Fruit fly (Drosophila melanogaster) whole organism, embryonic: ENCODE results near the gene CG11596.

Source experiments
- CG1024 ChIP-seq: fragments of 200-800 bp; sonication (Bioruptor generic); IDR thresholded peaks from 2 replicates; pipeline ENCODE4 v1.3.6; 2022; ENCODE audit warnings: missing biosample characterization, missing genetic modification characterization
- CG10267 ChIP-seq: fragments of 200-800 bp; sonication (Bioruptor generic); optimal IDR thresholded peaks from 2 replicates; lab custom pipeline; 2018; ENCODE audit warnings: missing biosample characterization, mild to moderate bottlenecking, missing genetic modification characterization, moderate library complexity
- CG10274 ChIP-seq: fragments of 200-800 bp; sonication (Bioruptor generic); optimal IDR thresholded peaks from 3 replicates; lab custom pipeline; 2017; ENCODE audit warnings: missing biosample characterization, mild to moderate bottlenecking, missing genetic modification characterization
- CG10654 ChIP-seq: fragments of 200-800 bp; sonication (Bioruptor generic); optimal IDR thresholded peaks from 2 replicates; lab custom pipeline; 2016; ENCODE audit warnings: missing biosample characterization, missing genetic modification characterization
- CG10959 ChIP-seq: fragments of 200-800 bp; sonication (Bioruptor generic); IDR thresholded peaks from 2 replicates; pipeline ENCODE4 v1.3.6; 2022; ENCODE audit warnings: missing biosample characterization, missing genetic modification characterization
- CG12236 ChIP-seq: fragments of 200-800 bp; sonication (Bioruptor generic); optimal IDR thresholded peaks from 2 replicates; lab custom pipeline; 2016; ENCODE audit warnings: missing biosample characterization, missing genetic modification characterization
- CG13296 ChIP-seq: fragments of 200-800 bp; sonication (Bioruptor generic); optimal IDR thresholded peaks from 3 replicates; lab custom pipeline; 2018; ENCODE audit warnings: missing biosample characterization, mild to moderate bottlenecking, missing genetic modification characterization
- CG13424 ChIP-seq: fragments of 200-800 bp; sonication (Bioruptor generic); optimal IDR thresholded peaks from 2 replicates; lab custom pipeline; 2019; ENCODE audit warnings: missing biosample characterization, mild to moderate bottlenecking, missing genetic modification characterization, moderate library complexity
- CG1529 ChIP-seq: fragments of 200-800 bp; sonication (Bioruptor generic); optimal IDR thresholded peaks from 3 replicates; lab custom pipeline; 2018; ENCODE audit warnings: missing biosample characterization, missing genetic modification characterization
- CG1603 ChIP-seq: fragments of 200-800 bp; sonication (Bioruptor generic); optimal IDR thresholded peaks from 2 replicates; lab custom pipeline; 2019; ENCODE audit warnings: missing biosample characterization, mild to moderate bottlenecking, missing genetic modification characterization, moderate library complexity
- CG16779 ChIP-seq: fragments of 200-800 bp; sonication (Bioruptor generic); IDR thresholded peaks from 2 replicates; pipeline ENCODE4 v1.3.6; 2022; ENCODE audit warnings: missing biosample characterization, missing genetic modification characterization
- CG18476 ChIP-seq: fragments of 200-800 bp; sonication (Bioruptor generic); optimal IDR thresholded peaks from 2 replicates; lab custom pipeline; 2016; ENCODE audit warnings: missing biosample characterization, mild to moderate bottlenecking, missing genetic modification characterization
- CG2678 ChIP-seq: fragments of 200-800 bp; sonication (Bioruptor generic); optimal IDR thresholded peaks from 3 replicates; lab custom pipeline; 2019; ENCODE audit warnings: missing biosample characterization, mild to moderate bottlenecking, missing genetic modification characterization, moderate library complexity
- CG30431 ChIP-seq: fragments of 200-800 bp; sonication (Bioruptor generic); optimal IDR thresholded peaks from 2 replicates; lab custom pipeline; 2017; ENCODE audit warnings: missing biosample characterization, missing genetic modification characterization
- CG32532 ChIP-seq: fragments of 200-800 bp; sonication (Bioruptor generic); IDR thresholded peaks from 2 replicates; pipeline ENCODE4 v1.3.6; 2022; ENCODE audit warnings: missing biosample characterization, missing genetic modification characterization
- CG3995 ChIP-seq: fragments of 200-800 bp; sonication (Bioruptor generic); optimal IDR thresholded peaks from 3 replicates; lab custom pipeline; 2016; ENCODE audit warnings: missing biosample characterization, missing genetic modification characterization
- CG4424 ChIP-seq: fragments of 200-800 bp; sonication (Bioruptor generic); optimal IDR thresholded peaks from 3 replicates; lab custom pipeline; 2016; ENCODE audit warnings: missing biosample characterization, missing genetic modification characterization
- CG7987 ChIP-seq: fragments of 200-800 bp; sonication (Bioruptor generic); optimal IDR thresholded peaks from 2 replicates; lab custom pipeline; 2018; ENCODE audit warnings: missing biosample characterization, mild to moderate bottlenecking, missing genetic modification characterization, moderate library complexity
- CG8089 ChIP-seq: fragments of 200-800 bp; sonication (Bioruptor generic); optimal IDR thresholded peaks from 3 replicates; lab custom pipeline; 2016; ENCODE audit warnings: missing biosample characterization, missing genetic modification characterization
- CG9727 ChIP-seq: fragments of 200-800 bp; sonication (Bioruptor generic); optimal IDR thresholded peaks from 3 replicates; lab custom pipeline; 2017; ENCODE audit warnings: missing biosample characterization, mild to moderate bottlenecking, missing genetic modification characterization
- H15 ChIP-seq: fragments of 200-800 bp; sonication (Bioruptor generic); IDR thresholded peaks from 3 replicates; pipeline ENCODE4 v1.3.6; 2022; ENCODE audit warnings: missing biosample characterization, missing genetic modification characterization
- HHEX ChIP-seq: fragments of 200-800 bp; sonication (Bioruptor generic); optimal IDR thresholded peaks from 3 replicates; lab custom pipeline; 2017; ENCODE audit warnings: missing biosample characterization, mild to moderate bottlenecking, missing genetic modification characterization, missing genetic modification reagents
- HmgZ ChIP-seq: fragments of 200-800 bp; sonication (Bioruptor generic); optimal IDR thresholded peaks from 2 replicates; lab custom pipeline; 2018; ENCODE audit warnings: missing biosample characterization, mild to moderate bottlenecking, missing genetic modification characterization
- Hr78 ChIP-seq, 2 experiments: fragments of 200-800 bp in 1 of 2; fragments of >200 bp in 1 of 2; sonication (Bioruptor generic) in 1 of 2; optimal IDR thresholded peaks; 2 replicates each; lab custom pipeline; 2017 to 2019; ENCODE audit warnings: missing biosample characterization in 2 of 2, missing genetic modification characterization in 2 of 2, mild to moderate bottlenecking in 1 of 2, moderate library complexity in 1 of 2
- MBD-R2 ChIP-seq: fragments of 200-800 bp; sonication (Bioruptor generic); IDR thresholded peaks from 2 replicates; pipeline ENCODE4 v1.3.6; 2022; ENCODE audit warnings: missing biosample characterization, missing genetic modification characterization
- Max ChIP-seq: fragments of 200-800 bp; sonication (Bioruptor generic); optimal IDR thresholded peaks from 2 replicates; lab custom pipeline; 2016; ENCODE audit warnings: missing biosample characterization, mild to moderate bottlenecking, missing genetic modification characterization
- Optix ChIP-seq: fragments of 200-800 bp; sonication (Bioruptor generic); IDR thresholded peaks from 3 replicates; pipeline ENCODE4 v1.3.6; 2022; ENCODE audit warnings: missing biosample characterization, missing genetic modification characterization
- Scr ChIP-seq: fragments of 200-800 bp; sonication (Bioruptor generic); IDR thresholded peaks from 2 replicates; pipeline ENCODE4 v1.3.6; 2022; ENCODE audit warnings: missing biosample characterization, missing genetic modification characterization; ENCODE audit not compliant: partially characterized antibody
- Six4 ChIP-seq: fragments of 200-800 bp; sonication (Bioruptor generic); optimal IDR thresholded peaks from 2 replicates; lab custom pipeline; 2016; ENCODE audit warnings: missing biosample characterization, missing genetic modification characterization
- Ssrp ChIP-seq: fragments of 200-800 bp; sonication (Bioruptor generic); optimal IDR thresholded peaks from 2 replicates; lab custom pipeline; 2018; ENCODE audit warnings: missing biosample characterization, mild to moderate bottlenecking, missing genetic modification characterization, moderate library complexity
- TFAM ChIP-seq: fragments of 200-800 bp; sonication (Bioruptor generic); optimal IDR thresholded peaks from 2 replicates; lab custom pipeline; 2017; ENCODE audit warnings: missing biosample characterization, missing genetic modification characterization, inconsistent platforms
- Trl ChIP-seq, 3 experiments: fragments of >200 bp in 2 of 3; fragments of 200-800 bp in 1 of 3; sonication (Bioruptor generic) in 1 of 3; optimal IDR thresholded peaks; 2 replicates in 1 of 3; 3 replicates in 2 of 3; lab custom pipeline; 2016 to 2017; ENCODE audit warnings: missing biosample characterization in 1 of 3, missing genetic modification characterization in 1 of 3
- Xrp1 ChIP-seq: fragments of 200-800 bp; sonication (Bioruptor generic); IDR thresholded peaks from 2 replicates; pipeline ENCODE4 v1.3.6; 2022; ENCODE audit warnings: missing biosample characterization, missing genetic modification characterization
- ac ChIP-seq: fragments of 200-800 bp; sonication (Bioruptor generic); optimal IDR thresholded peaks from 3 replicates; lab custom pipeline; 2017; ENCODE audit warnings: missing biosample characterization, mild to moderate bottlenecking, missing genetic modification characterization
- bab2 ChIP-seq: fragments of 200-800 bp; sonication (Bioruptor generic); optimal IDR thresholded peaks from 2 replicates; lab custom pipeline; 2016; ENCODE audit warnings: missing biosample characterization, missing genetic modification characterization
- bbx ChIP-seq: fragments of 200-800 bp; sonication (Bioruptor generic); IDR thresholded peaks from 2 replicates; pipeline ENCODE4 v1.3.6; 2022; ENCODE audit warnings: missing biosample characterization, missing genetic modification characterization; ENCODE audit not compliant: partially characterized antibody
- crp ChIP-seq, 2 experiments: fragments of 200-800 bp; sonication (Bioruptor generic); optimal IDR thresholded peaks; 2 replicates in 1 of 2; 3 replicates in 1 of 2; lab custom pipeline; 2017; ENCODE audit warnings: missing biosample characterization in 2 of 2, missing genetic modification characterization in 2 of 2, mild to moderate bottlenecking in 1 of 2, moderate library complexity in 1 of 2
- da ChIP-seq: fragments of 200-800 bp; sonication (Bioruptor generic); optimal IDR thresholded peaks from 2 replicates; lab custom pipeline; 2016; ENCODE audit warnings: missing biosample characterization, missing genetic modification characterization
- disco-r ChIP-seq: fragments of 200-800 bp; sonication (Bioruptor generic); optimal IDR thresholded peaks from 2 replicates; lab custom pipeline; 2016; ENCODE audit warnings: missing biosample characterization, missing genetic modification characterization
- ems ChIP-seq: fragments of 200-800 bp; sonication (Bioruptor generic); optimal IDR thresholded peaks from 3 replicates; lab custom pipeline; 2016; ENCODE audit warnings: missing biosample characterization, missing genetic modification characterization
- gro ChIP-seq: fragments of 200-800 bp; sonication (Bioruptor generic); optimal IDR thresholded peaks from 2 replicates; lab custom pipeline; 2016; ENCODE audit warnings: missing biosample characterization, missing genetic modification characterization
- nau ChIP-seq: fragments of 200-800 bp; sonication (Bioruptor generic); optimal IDR thresholded peaks from 3 replicates; lab custom pipeline; 2017; ENCODE audit warnings: missing biosample characterization, mild to moderate bottlenecking, missing genetic modification characterization, missing genetic modification reagents
- onecut ChIP-seq: fragments of 200-800 bp; sonication (Bioruptor generic); IDR thresholded peaks from 2 replicates; pipeline ENCODE4 v1.3.6; 2022; ENCODE audit warnings: missing biosample characterization, missing genetic modification characterization
- pzg ChIP-seq: fragments of 200-800 bp; sonication (Bioruptor generic); optimal IDR thresholded peaks from 3 replicates; lab custom pipeline; 2018; ENCODE audit warnings: missing biosample characterization, mild to moderate bottlenecking, missing genetic modification characterization, moderate library complexity
- seq ChIP-seq: fragments of 200-800 bp; sonication (Bioruptor generic); IDR thresholded peaks from 2 replicates; pipeline ENCODE4 v1.3.6; 2022; ENCODE audit warnings: missing biosample characterization, missing genetic modification characterization
- stc ChIP-seq: fragments of 200-800 bp; sonication (Bioruptor generic); IDR thresholded peaks from 2 replicates; pipeline ENCODE4 v1.3.6; 2022; ENCODE audit warnings: missing biosample characterization, missing genetic modification characterization
- stwl ChIP-seq: fragments of 200-800 bp; sonication (Bioruptor generic); optimal IDR thresholded peaks from 3 replicates; lab custom pipeline; 2018; ENCODE audit warnings: missing biosample characterization, mild to moderate bottlenecking, missing genetic modification characterization, moderate library complexity
- tap ChIP-seq: fragments of 200-800 bp; optimal IDR thresholded peaks from 3 replicates; lab custom pipeline; 2019; ENCODE audit warnings: missing biosample characterization, mild to moderate bottlenecking, missing genetic modification characterization, moderate library complexity
- toy ChIP-seq: fragments of 200-800 bp; sonication (Bioruptor generic); IDR thresholded peaks from 2 replicates; pipeline ENCODE4 v1.3.6; 2022; ENCODE audit warnings: missing biosample characterization, missing genetic modification characterization

CG11596 gene

DNA sequence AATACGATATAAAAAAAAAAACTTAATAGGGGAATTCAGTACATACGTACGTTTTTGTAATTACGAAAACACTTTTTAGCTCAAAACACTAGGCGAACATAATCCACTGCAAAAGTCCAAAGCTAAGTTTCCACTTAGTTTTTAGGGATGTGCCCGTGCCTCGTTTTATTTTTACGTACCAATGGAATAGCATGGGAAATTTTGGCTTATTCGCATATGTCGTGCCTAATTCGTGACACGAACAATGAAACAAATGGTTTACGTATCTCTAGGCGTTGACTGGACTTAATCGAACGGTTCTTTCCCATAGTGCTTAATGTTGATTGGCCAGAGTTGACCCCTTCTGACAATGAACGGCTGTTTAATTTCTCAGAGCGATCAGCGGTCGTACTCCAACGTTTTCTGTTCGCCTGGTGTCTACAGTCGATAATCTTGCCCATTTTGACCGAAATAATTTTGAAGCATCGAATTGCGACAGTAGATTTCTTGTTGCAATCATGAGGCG, 47.8 kb upstream of the CG11596 start, which contains the start of gene CG14818 (continued):
- TF ChIP-seq pzg (peak; percentile 32), seq (GFP tag; lab: Robert Waterston, UW) (no peak), Trl (optimal IDR thresholded peaks at IDR 0.05; lab: Kevin White, UChicago) (no peak), Trl (GFP tag; optimal IDR thresholded peaks at IDR 0.05; lab: Kevin White, UChicago) (peak; percentile 69), CG8089 (GFP tag; lab: Kevin White, UChicago) (peak; percentile 27), CG1529 (no peak), CG2678 (tag; lab: Kevin White, UChicago) (peak; percentile 72), CG12236 (GFP tag; lab: Kevin White, UChicago) (peak; percentile 39), stwl (tag; lab: Kevin White, UChicago) (no peak), Max (GFP tag; lab: Kevin White, UChicago) (no peak), CG18476 (GFP tag; lab: Kevin White, UChicago) (no peak), CG16779 (GFP tag; lab: Robert Waterston, UW) (0 out of 2 replicates have a peak, but pooled peaks have one; percentile 45), toy (GFP tag; lab: Robert Waterston, UW) (no peak), Six4 (GFP tag; lab: Kevin White, UChicago) (peak; percentile 15), CG30431 (peak; percentile 12), onecut (GFP tag; lab: Robert Waterston, UW) (no peak; the same call in 1 of the 2 replicates), crp (GFP tag; optimal IDR thresholded peaks at IDR 0.05; lab: Kevin White, UChicago) (no peak), ems (GFP tag; lab: Kevin White, UChicago) (peak; percentile 38), bbx (GFP tag; lab: Robert Waterston, UW) (peak; percentile 74), bab2 (peak; percentile 44), CG32532 (GFP tag; lab: Robert Waterston, UW) (peak; percentile 55; the same call in 1 of the 2 replicates), CG13296 (GFP tag; lab: Kevin White, UChicago) (peak; percentile 32), CG13424 (tag; lab: Kevin White, UChicago) (peak; percentile 69), CG1603 (tag; lab: Kevin White, UChicago) (peak; percentile 63), CG10654 (peak; percentile 55), CG10274 (GFP tag; lab: Kevin White, UChicago) (no peak), disco-r (GFP tag; lab: Kevin White, UChicago) (peak; percentile 18), HHEX (peak; percentile 34), CG10959 (GFP tag; lab: Robert Waterston, UW) (peak; percentile 33; the same call in 1 of the 2 replicates), gro (GFP tag; lab: Kevin White, UChicago) (peak; percentile 42), da (no peak), CG9727 (GFP tag; lab: Kevin White, UChicago) (peak; percentile 54), CG7987 (GFP tag; lab: Kevin White, UChicago) (no peak), stc (0 out of 2 replicates have a peak, but pooled peaks have one; percentile 29), CG4424 (peak; percentile 50), tap (tag; lab: Kevin White, UChicago) (no peak), Ssrp (peak; percentile 24), Optix (GFP tag; lab: Robert Waterston, UW) (peak; percentile 54; the same call in 2 of the 3 replicates), nau (GFP tag; lab: Kevin White, UChicago) (no peak), H15 (GFP tag; lab: Robert Waterston, UW) (no peak; the same call in 2 of the 3 replicates), Xrp1 (GFP tag; lab: Robert Waterston, UW) (peak; percentile 68), CG10267 (tag; lab: Kevin White, UChicago) (peak; percentile 45), HmgZ (tag; lab: Kevin White, UChicago) (peak; percentile 60), Scr (GFP tag; lab: Robert Waterston, UW) (peak; percentile 92), CG1024 (GFP tag; lab: Robert Waterston, UW) (no peak), CG3995 (GFP tag; lab: Kevin White, UChicago) (peak; percentile 63), TFAM (GFP tag; lab: Kevin White, UChicago) (no peak), Hr78 (GFP tag; optimal IDR thresholded peaks at IDR 0.05; lab: Kevin White, UChicago) (peak in 1 of 2 experiments; percentile 62), ac (GFP tag; lab: Kevin White, UChicago) (no peak), MBD-R2 (peak; percentile 55)
